Worm (Caenorhabditis elegans): Measurements from ENCODE around the gene C29F5.1.

C29F5.1 gene

ce11 chrII:6346551-6347079 is 43.3 kb downstream of the C29F5.1 start (continued):
- peak; percentile 63 for TF ChIP-seq zip-4 (GFP tag; optimal IDR thresholded peaks at IDR 0.05)
- TF ChIP-seq unc-86 (tag; optimal IDR thresholded peaks at IDR 0.05), result no peak
- TF ChIP-seq ceh-8 (GFP tag; optimal IDR thresholded peaks at IDR 0.05), result no peak
- peak in 1 of 2 experiments; percentile 5 for TF ChIP-seq mdl-1 (tag; optimal IDR thresholded peaks at IDR 0.05)
- TF ChIP-seq rnt-1 (tag; optimal IDR thresholded peaks at IDR 0.05), result no peak
- TF ChIP-seq nhr-77 (tag; optimal IDR thresholded peaks at IDR 0.05), result no peak
- peak; percentile 48 for TF ChIP-seq lir-3 (tag; optimal IDR thresholded peaks at IDR 0.05; ENCODE audit: poor library complexity)
- TF ChIP-seq sox-4 (tag; optimal IDR thresholded peaks at IDR 0.05), result no peak
- TF ChIP-seq nhr-19 (GFP tag; conservative IDR thresholded peaks at IDR 0.05), result peak; percentile 66
- TF ChIP-seq Y116A8C.19 (tag; optimal IDR thresholded peaks at IDR 0.05; ENCODE audit: borderline replicate concordance), result no peak
- no peak for TF ChIP-seq lin-15B (tag; optimal IDR thresholded peaks at IDR 0.05)
- peak; percentile 63 for TF ChIP-seq mep-1 (tag; optimal IDR thresholded peaks at IDR 0.05)
- TF ChIP-seq tlp-1 (tag; optimal IDR thresholded peaks at IDR 0.05), result no peak
- TF ChIP-seq lin-13 (GFP tag; optimal IDR thresholded peaks at IDR 0.05), result peak; percentile 64
- peak; percentile 75 for TF ChIP-seq nhr-90 (tag; optimal IDR thresholded peaks at IDR 0.05; ENCODE audit: poor library complexity)
- no peak for TF ChIP-seq dsc-1 (tag; optimal IDR thresholded peaks at IDR 0.05)
- peak; percentile 84 for TF ChIP-seq ama-1 (optimal IDR thresholded peaks at IDR 0.05)
- no peak for TF ChIP-seq hlh-4 (tag; optimal IDR thresholded peaks at IDR 0.05)
- TF ChIP-seq aha-1 (tag; optimal IDR thresholded peaks at IDR 0.05), result no peak
- peak; percentile 76 for TF ChIP-seq nhr-85 (tag)
- peak; percentile 73 for TF ChIP-seq fos-1 (tag; optimal IDR thresholded peaks at IDR 0.05)
- 0 out of 2 replicates have a peak, but pooled peaks have one; percentile 13 for TF ChIP-seq grh-1 (GFP tag; IDR thresholded peaks at IDR 0.05)
- peak; percentile 32; the same call in 1 of the 2 replicates for TF ChIP-seq ceh-88 (GFP tag; IDR thresholded peaks at IDR 0.05)
- TF ChIP-seq unc-98 (GFP tag; IDR thresholded peaks at IDR 0.05), result 0 out of 2 replicates have a peak, but pooled peaks have one; percentile 6
- TF ChIP-seq xbp-1 (tag; optimal IDR thresholded peaks at IDR 0.05), result peak; percentile 27
- TF ChIP-seq isw-1 (GFP tag; IDR thresholded peaks at IDR 0.05), result no peak
- TF ChIP-seq nhr-20 (tag; optimal IDR thresholded peaks at IDR 0.05), result peak; percentile 56
- peak; percentile 53 to 63 for TF ChIP-seq lsy-2 (tag; optimal IDR thresholded peaks at IDR 0.05)
- TF ChIP-seq irx-1 (tag; optimal IDR thresholded peaks at IDR 0.05), result no peak
- TF ChIP-seq unc-130 (tag; optimal IDR thresholded peaks at IDR 0.05), result no peak
- no peak for TF ChIP-seq aly-2 (tag; optimal IDR thresholded peaks at IDR 0.05)
- TF ChIP-seq ceh-82 (tag; optimal IDR thresholded peaks at IDR 0.05), result no peak

ce11 chrII:6347341-6348118 is 44.2 kb downstream of the C29F5.1 start, which contains the start of gene lgg-1:
Gene lgg-1, minus strand, starts transcription at chrII:6347719.
- TF ChIP-seq elt-2 (tag; optimal IDR thresholded peaks at IDR 0.05) (peak; percentile 12), fkh-10 (GFP tag; optimal IDR thresholded peaks at IDR 0.05) (peak; percentile 23), snu-23 (GFP tag; optimal IDR thresholded peaks at IDR 0.05) (peak; percentile 83), ceh-63 (GFP tag; optimal IDR thresholded peaks at IDR 0.05) (peak; percentile 73), unc-86 (tag; optimal IDR thresholded peaks at IDR 0.05) (peak; percentile 56), xbp-1 (tag; optimal IDR thresholded peaks at IDR 0.05) (peak; percentile 50), ztf-4 (tag; optimal IDR thresholded peaks at IDR 0.05) (peak; percentile 54), skn-1 (tag; optimal IDR thresholded peaks at IDR 0.05) (peak; percentile 88), nhr-85 (tag) (peak; percentile 80), elt-3 (tag; optimal IDR thresholded peaks at IDR 0.05) (peak in 1 of 6 experiments; percentile 23), jun-1 (tag; optimal IDR thresholded peaks at IDR 0.05) (peak; percentile 67), zip-4 (GFP tag; optimal IDR thresholded peaks at IDR 0.05) (peak; percentile 81), efl-1 (optimal IDR thresholded peaks at IDR 0.05) (peak; percentile 56 to 58), efl-1 (GFP tag; optimal IDR thresholded peaks at IDR 0.05 in 1 of 2) (peak in 1 of 2 experiments; percentile 95), nhr-19 (GFP tag; conservative IDR thresholded peaks at IDR 0.05) (peak; percentile 45), zag-1 (tag; optimal IDR thresholded peaks at IDR 0.05) (no peak), rnt-1 (tag; optimal IDR thresholded peaks at IDR 0.05) (peak; percentile 58), lin-35 (GFP tag; optimal IDR thresholded peaks at IDR 0.05) (peak; percentile 49 to 53), C16A3.4 (tag; optimal IDR thresholded peaks at IDR 0.05) (peak; percentile 3), nhr-71 (tag; optimal IDR thresholded peaks at IDR 0.05) (peak; percentile 78), nhr-90 (tag; optimal IDR thresholded peaks at IDR 0.05; ENCODE audit: poor library complexity) (peak; percentile 25), snpc-4 (tag; optimal IDR thresholded peaks at IDR 0.05) (peak; percentile 14), C34B4.2 (tag; optimal IDR thresholded peaks at IDR 0.05) (no peak), F16B12.6 (tag; optimal IDR thresholded peaks at IDR 0.05) (peak; percentile 20), nhr-11 (tag; optimal IDR thresholded peaks at IDR 0.05) (no peak), nhr-237 (tag; optimal IDR thresholded peaks at IDR 0.05) (no peak)

All from whole organism, L1 larva.